Worm (Caenorhabditis elegans) whole organism, midembryonic: ENCODE results near the gene srh-115.

ENCODE experiments used
- T22C8.4 ChIP-seq: fragments of 200-800 bp; sonication (Bioruptor generic); IDR thresholded peaks from 2 replicates; pipeline ENCODE4 v1.3.6; 2022; ENCODE audit warnings: missing genetic modification characterization, missing compliant biosample characterization
- cog-1 ChIP-seq: sonication (generic microtip); optimal IDR thresholded peaks from 2 replicates; lab custom pipeline; 2016; ENCODE audit warnings: missing genetic modification characterization, missing compliant biosample characterization
- flt-1 ChIP-seq: fragments of 200-800 bp; sonication (Bioruptor generic); IDR thresholded peaks from 2 replicates; pipeline ENCODE4 v1.3.6; 2022; ENCODE audit warnings: missing genetic modification characterization, missing compliant biosample characterization
- klf-2 ChIP-seq: fragments of 200-800 bp; sonication (Bioruptor generic); conservative IDR thresholded peaks from 2 replicates; pipeline ENCODE4 v1.3.6; 2022; ENCODE audit warnings: missing genetic modification reagents, missing genetic modification characterization, missing compliant biosample characterization
- med-1 ChIP-seq: sonication (generic microtip); optimal IDR thresholded peaks from 2 replicates; lab custom pipeline; 2017; ENCODE audit warnings: missing genetic modification characterization, mild to moderate bottlenecking, missing compliant biosample characterization, antibody characterized with exemption, missing genetic modification reagents; ENCODE audit not compliant: insufficient read depth
- ref-1 ChIP-seq: fragments of 200-800 bp; sonication (Bioruptor generic); conservative IDR thresholded peaks from 2 replicates; pipeline ENCODE4 v1.3.6; 2022; ENCODE audit warnings: missing genetic modification reagents, missing genetic modification characterization, missing compliant biosample characterization
- tab-1 ChIP-seq: fragments of 200-800 bp; sonication (Bioruptor generic); IDR thresholded peaks from 2 replicates; pipeline ENCODE4 v1.3.6; 2022; ENCODE audit warnings: missing genetic modification characterization, missing compliant biosample characterization
- ztf-23 ChIP-seq: fragments of 200-800 bp; sonication (Bioruptor generic); IDR thresholded peaks from 2 replicates; pipeline ENCODE4 v1.3.6; 2022; ENCODE audit warnings: missing genetic modification reagents, missing genetic modification characterization, missing compliant biosample characterization
- ztf-29 ChIP-seq: fragments of 200-800 bp; sonication (Bioruptor generic); IDR thresholded peaks from 2 replicates; pipeline ENCODE4 v1.3.6; 2022; ENCODE audit warnings: missing genetic modification reagents, missing genetic modification characterization, missing compliant biosample characterization

ce11 chrV:17243016-17243415 lies 12.5 kb upstream of the srh-115 start:
- TF ChIP-seq flt-1 (GFP tag; lab: Robert Waterston, UW) = no peak
- TF ChIP-seq klf-2 (GFP tag; lab: Robert Waterston, UW) = no peak
- no peak for TF ChIP-seq ref-1 (GFP tag; lab: Robert Waterston, UW)
- no peak for TF ChIP-seq T22C8.4 (GFP tag; lab: Robert Waterston, UW)
- no peak for TF ChIP-seq ztf-29
- TF ChIP-seq med-1 (GFP tag; lab: Kevin White, UChicago) = no peak
- TF ChIP-seq ztf-23 (GFP tag; lab: Robert Waterston, UW) = no peak
- TF ChIP-seq cog-1 = no peak
- TF ChIP-seq tab-1 (GFP tag; lab: Robert Waterston, UW) = no peak
